Fruit fly (Drosophila melanogaster) whole organism, embryonic: ENCODE measurements around the gene CG11454.

ENCODE experiments used
- Adf1 ChIP-seq: fragments of 200-800 bp; sonication (Bioruptor generic); IDR thresholded peaks from 2 replicates; pipeline ENCODE4 v1.3.6; 2022; ENCODE audit warnings: missing biosample characterization, missing genetic modification characterization
- CG10274 ChIP-seq: fragments of 200-800 bp; sonication (Bioruptor generic); optimal IDR thresholded peaks from 3 replicates; lab custom pipeline; 2017; ENCODE audit warnings: missing biosample characterization, mild to moderate bottlenecking, missing genetic modification characterization
- CG10654 ChIP-seq: fragments of 200-800 bp; sonication (Bioruptor generic); optimal IDR thresholded peaks from 2 replicates; lab custom pipeline; 2016; ENCODE audit warnings: missing biosample characterization, missing genetic modification characterization
- CG12236 ChIP-seq: fragments of 200-800 bp; sonication (Bioruptor generic); optimal IDR thresholded peaks from 2 replicates; lab custom pipeline; 2016; ENCODE audit warnings: missing biosample characterization, missing genetic modification characterization
- CG12659 ChIP-seq: fragments of 200-800 bp; sonication (Bioruptor generic); optimal IDR thresholded peaks from 3 replicates; lab custom pipeline; 2017; ENCODE audit warnings: mild to moderate bottlenecking, missing biosample characterization, missing genetic modification reagents, missing genetic modification characterization
- CG17186 ChIP-seq: fragments of 200-800 bp; sonication (Bioruptor generic); optimal IDR thresholded peaks from 3 replicates; lab custom pipeline; 2017; ENCODE audit warnings: missing biosample characterization, missing genetic modification reagents, missing genetic modification characterization
- CG17361 ChIP-seq: fragments of 200-800 bp; sonication (Bioruptor generic); IDR thresholded peaks from 3 replicates; pipeline ENCODE4 v1.3.6; 2022; ENCODE audit warnings: missing biosample characterization, missing genetic modification characterization
- CG2120 ChIP-seq: fragments of 200-800 bp; sonication (Bioruptor generic); optimal IDR thresholded peaks from 3 replicates; lab custom pipeline; 2016; ENCODE audit warnings: missing biosample characterization, missing genetic modification characterization
- CG2129 ChIP-seq: fragments of 200-800 bp; sonication (Bioruptor generic); IDR thresholded peaks from 2 replicates; pipeline ENCODE4 v1.3.6; 2022; ENCODE audit warnings: missing biosample characterization, missing genetic modification characterization; ENCODE audit not compliant: partially characterized antibody
- CG2875 ChIP-seq: fragments of 200-800 bp; sonication (Bioruptor generic); optimal IDR thresholded peaks from 2 replicates; lab custom pipeline; 2017; ENCODE audit warnings: missing biosample characterization, mild to moderate bottlenecking, missing genetic modification characterization, missing genetic modification reagents
- CG30020 ChIP-seq: fragments of 200-800 bp; optimal IDR thresholded peaks from 2 replicates; lab custom pipeline; 2019; ENCODE audit warnings: missing biosample characterization, mild to moderate bottlenecking, missing genetic modification characterization, moderate library complexity
- CG4424 ChIP-seq: fragments of 200-800 bp; sonication (Bioruptor generic); optimal IDR thresholded peaks from 3 replicates; lab custom pipeline; 2016; ENCODE audit warnings: missing biosample characterization, missing genetic modification characterization
- CG4707 ChIP-seq: fragments of 200-800 bp; sonication (Bioruptor generic); optimal IDR thresholded peaks from 2 replicates; lab custom pipeline; 2018; ENCODE audit warnings: missing biosample characterization, mild to moderate bottlenecking, missing genetic modification characterization, moderate library complexity
- CG4820 ChIP-seq: fragments of 200-800 bp; sonication (Bioruptor generic); optimal IDR thresholded peaks from 3 replicates; lab custom pipeline; 2016; ENCODE audit warnings: missing biosample characterization, missing genetic modification characterization
- CG5245 ChIP-seq: fragments of 200-800 bp; sonication (Bioruptor generic); optimal IDR thresholded peaks from 3 replicates; lab custom pipeline; 2016; ENCODE audit warnings: missing biosample characterization, missing genetic modification characterization
- CG6654 ChIP-seq: fragments of 200-800 bp; sonication (Bioruptor generic); optimal IDR thresholded peaks from 2 replicates; lab custom pipeline; 2017; ENCODE audit warnings: missing biosample characterization, mild to moderate bottlenecking, missing genetic modification characterization
- CG7745 ChIP-seq: fragments of 200-800 bp; sonication (Bioruptor generic); optimal IDR thresholded peaks from 2 replicates; lab custom pipeline; 2018; ENCODE audit warnings: missing biosample characterization, mild to moderate bottlenecking, missing genetic modification characterization, moderate library complexity
- CG9797 ChIP-seq: fragments of 200-800 bp; sonication (Bioruptor generic); optimal IDR thresholded peaks from 3 replicates; lab custom pipeline; 2018; ENCODE audit warnings: missing biosample characterization, mild to moderate bottlenecking, missing genetic modification characterization
- Dll ChIP-seq: fragments of 200-800 bp; sonication (Bioruptor generic); IDR thresholded peaks from 4 replicates; pipeline ENCODE4 v1.3.6; 2022; ENCODE audit warnings: missing biosample characterization, missing genetic modification characterization; ENCODE audit not compliant: partially characterized antibody
- Doc3 ChIP-seq: fragments of 200-800 bp; sonication (Bioruptor generic); IDR thresholded peaks from 3 replicates; pipeline ENCODE4 v1.3.6; 2022; ENCODE audit warnings: missing biosample characterization, missing genetic modification characterization; ENCODE audit not compliant: partially characterized antibody
- Dref ChIP-seq: fragments of 200-800 bp; sonication (Bioruptor generic); IDR thresholded peaks from 2 replicates; pipeline ENCODE4 v1.3.6; 2022; ENCODE audit warnings: missing biosample characterization, missing genetic modification characterization
- E2f1 ChIP-seq: fragments of 200-800 bp; sonication (Bioruptor generic); IDR thresholded peaks from 2 replicates; pipeline ENCODE4 v1.3.6; 2022; ENCODE audit warnings: missing biosample characterization, missing genetic modification characterization
- E2f2 ChIP-seq: fragments of 200-800 bp; sonication (Bioruptor generic); IDR thresholded peaks from 2 replicates; pipeline ENCODE4 v1.3.6; 2022; ENCODE audit warnings: missing biosample characterization, missing genetic modification characterization
- Fer2 ChIP-seq: fragments of 200-800 bp; sonication (Bioruptor generic); optimal IDR thresholded peaks from 2 replicates; lab custom pipeline; 2018; ENCODE audit warnings: missing biosample characterization, mild to moderate bottlenecking, missing genetic modification characterization, moderate library complexity
- Hr78 ChIP-seq, 2 experiments: fragments of 200-800 bp in 1 of 2; fragments of >200 bp in 1 of 2; sonication (Bioruptor generic) in 1 of 2; optimal IDR thresholded peaks; 2 replicates each; lab custom pipeline; 2017 to 2019; ENCODE audit warnings: missing biosample characterization in 2 of 2, missing genetic modification characterization in 2 of 2, mild to moderate bottlenecking in 1 of 2, moderate library complexity in 1 of 2
- MBD-R2 ChIP-seq: fragments of 200-800 bp; sonication (Bioruptor generic); IDR thresholded peaks from 2 replicates; pipeline ENCODE4 v1.3.6; 2022; ENCODE audit warnings: missing biosample characterization, missing genetic modification characterization
- NK7.1 ChIP-seq: fragments of 200-800 bp; sonication (Bioruptor generic); optimal IDR thresholded peaks from 3 replicates; lab custom pipeline; 2016; ENCODE audit warnings: missing biosample characterization, missing genetic modification characterization
- Sin3A ChIP-seq: fragments of >200 bp; optimal IDR thresholded peaks from 2 replicates; lab custom pipeline; 2018
- Sry-δ ChIP-seq: fragments of 200-800 bp; sonication (Bioruptor generic); optimal IDR thresholded peaks from 2 replicates; lab custom pipeline; 2016; ENCODE audit warnings: missing biosample characterization, missing genetic modification characterization
- amos ChIP-seq: fragments of 200-800 bp; sonication (Bioruptor generic); IDR thresholded peaks from 2 replicates; pipeline ENCODE4 v1.3.6; 2022; ENCODE audit warnings: missing biosample characterization, missing genetic modification characterization; ENCODE audit not compliant: partially characterized antibody
- ash1 ChIP-seq: fragments of 200-800 bp; sonication (Bioruptor generic); optimal IDR thresholded peaks from 2 replicates; lab custom pipeline; 2018; ENCODE audit warnings: missing biosample characterization, mild to moderate bottlenecking, missing genetic modification characterization
- az2 ChIP-seq: fragments of 200-800 bp; sonication (Bioruptor generic); optimal IDR thresholded peaks from 3 replicates; lab custom pipeline; 2016; ENCODE audit warnings: missing biosample characterization, missing genetic modification characterization
- bsh ChIP-seq, 2 experiments: fragments of 200-800 bp; sonication (Bioruptor generic); optimal IDR thresholded peaks; 2 replicates each; lab custom pipeline; 2017 to 2018; ENCODE audit warnings: mild to moderate bottlenecking in 2 of 2, missing biosample characterization in 2 of 2, missing genetic modification characterization in 2 of 2, moderate library complexity in 1 of 2
- cas ChIP-seq: fragments of 200-800 bp; sonication (Bioruptor generic); IDR thresholded peaks from 2 replicates; pipeline ENCODE4 v1.3.6; 2022; ENCODE audit warnings: missing biosample characterization, missing genetic modification characterization
- croc ChIP-seq: fragments of 200-800 bp; sonication (Bioruptor generic); conservative IDR thresholded peaks from 3 replicates; pipeline ENCODE4 v1.3.6; 2022; ENCODE audit warnings: missing biosample characterization, missing genetic modification characterization
- crol ChIP-seq: fragments of 200-800 bp; sonication (Bioruptor generic); IDR thresholded peaks from 2 replicates; pipeline ENCODE4 v1.3.6; 2022; ENCODE audit warnings: missing biosample characterization, missing genetic modification characterization
- crp ChIP-seq, 2 experiments: fragments of 200-800 bp; sonication (Bioruptor generic); optimal IDR thresholded peaks; 2 replicates in 1 of 2; 3 replicates in 1 of 2; lab custom pipeline; 2017; ENCODE audit warnings: missing biosample characterization in 2 of 2, missing genetic modification characterization in 2 of 2, mild to moderate bottlenecking in 1 of 2, moderate library complexity in 1 of 2
- dmrt99B ChIP-seq: fragments of 200-800 bp; sonication (Bioruptor generic); optimal IDR thresholded peaks from 2 replicates; lab custom pipeline; 2018; ENCODE audit warnings: missing biosample characterization, mild to moderate bottlenecking, missing genetic modification characterization, moderate library complexity
- hbn ChIP-seq: fragments of 200-800 bp; sonication (Bioruptor generic); IDR thresholded peaks from 2 replicates; pipeline ENCODE4 v1.3.6; 2022; ENCODE audit warnings: missing biosample characterization, missing genetic modification characterization; ENCODE audit not compliant: partially characterized antibody
- inv ChIP-seq: fragments of 200-800 bp; sonication (Bioruptor generic); IDR thresholded peaks from 2 replicates; pipeline ENCODE4 v1.3.6; 2022; ENCODE audit warnings: missing biosample characterization, missing genetic modification characterization; ENCODE audit not compliant: partially characterized antibody
- lola ChIP-seq, 3 experiments: fragments of >200 bp in 2 of 3; fragments of 200-800 bp in 1 of 3; sonication (Bioruptor generic) in 1 of 3; optimal IDR thresholded peaks; 2 replicates each; lab custom pipeline; 2017 to 2019; ENCODE audit warnings: missing biosample characterization in 3 of 3, missing genetic modification characterization in 3 of 3, mild to moderate bottlenecking in 1 of 3, moderate library complexity in 1 of 3
- mam ChIP-seq: fragments of 200-800 bp; sonication (Bioruptor generic); optimal IDR thresholded peaks from 3 replicates; lab custom pipeline; 2016; ENCODE audit warnings: missing biosample characterization, missing genetic modification characterization
- peb ChIP-seq: fragments of 200-800 bp; sonication (Bioruptor generic); IDR thresholded peaks from 2 replicates; pipeline ENCODE4 v1.3.6; 2022; ENCODE audit warnings: missing biosample characterization, missing genetic modification characterization
- pzg ChIP-seq: fragments of 200-800 bp; sonication (Bioruptor generic); optimal IDR thresholded peaks from 3 replicates; lab custom pipeline; 2018; ENCODE audit warnings: missing biosample characterization, mild to moderate bottlenecking, missing genetic modification characterization, moderate library complexity
- row ChIP-seq: fragments of 200-800 bp; sonication (Bioruptor generic); IDR thresholded peaks from 3 replicates; pipeline ENCODE4 v1.3.6; 2022; ENCODE audit warnings: missing biosample characterization, missing genetic modification characterization
- sens-2 ChIP-seq: fragments of 200-800 bp; sonication (Bioruptor generic); IDR thresholded peaks from 2 replicates; pipeline ENCODE4 v1.3.6; 2022; ENCODE audit warnings: missing biosample characterization, missing genetic modification characterization
- sima ChIP-seq: fragments of 200-800 bp; sonication (Bioruptor generic); optimal IDR thresholded peaks from 2 replicates; lab custom pipeline; 2016; ENCODE audit warnings: missing biosample characterization, missing genetic modification characterization
- slou ChIP-seq: fragments of 200-800 bp; sonication (Bioruptor generic); optimal IDR thresholded peaks from 3 replicates; lab custom pipeline; 2016; ENCODE audit warnings: missing biosample characterization, missing genetic modification characterization
- tio ChIP-seq: fragments of 200-800 bp; sonication (Bioruptor generic); optimal IDR thresholded peaks from 2 replicates; lab custom pipeline; 2017; ENCODE audit warnings: missing biosample characterization, missing genetic modification characterization, inconsistent platforms
- zen2 ChIP-seq: fragments of 200-800 bp; sonication (Bioruptor generic); IDR thresholded peaks from 3 replicates; pipeline ENCODE4 v1.3.6; 2022; ENCODE audit warnings: missing biosample characterization, missing genetic modification characterization; ENCODE audit not compliant: partially characterized antibody

Gene CG11454

DNA sequence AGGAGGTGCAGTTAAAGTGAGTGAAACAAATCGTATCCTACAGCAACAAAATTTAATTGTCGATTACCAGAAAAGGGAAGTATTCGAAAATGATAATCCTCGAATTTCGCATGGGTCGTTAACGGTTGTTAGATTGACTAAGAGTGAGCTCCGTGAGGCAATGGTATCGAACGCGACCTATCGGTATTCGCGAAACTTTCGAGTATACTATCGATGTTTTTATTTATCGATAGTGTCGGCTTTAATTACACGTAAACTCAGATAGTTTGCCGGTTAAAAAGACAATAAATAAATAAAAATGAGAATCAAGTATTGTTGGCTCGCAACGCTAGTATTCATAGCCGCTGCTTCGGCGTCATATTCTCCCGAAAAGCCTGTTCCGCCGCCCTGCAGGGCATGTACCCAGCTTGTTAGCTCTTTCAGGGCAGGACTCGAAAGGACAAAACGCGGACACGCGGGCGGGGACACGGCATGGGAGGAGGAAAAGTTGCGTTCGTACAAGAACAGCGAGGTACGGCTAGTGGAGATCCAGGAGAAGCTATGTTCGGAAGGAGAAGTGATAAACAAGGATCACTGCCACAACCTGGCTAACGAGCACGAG, 40.9 kb upstream of the CG11454 start, which contains the start of gene Creld (continued):
- TF ChIP-seq row (GFP tag; lab: Robert Waterston, UW) = peak; percentile 45
- no peak for TF ChIP-seq NK7.1 (GFP tag; lab: Kevin White, UChicago)
- no peak for TF ChIP-seq CG7745 (tag; lab: Kevin White, UChicago)
- TF ChIP-seq CG6654 (GFP tag; lab: Kevin White, UChicago) = no peak
- no peak for TF ChIP-seq az2 (GFP tag; lab: Kevin White, UChicago)
- TF ChIP-seq CG5245 (GFP tag; lab: Kevin White, UChicago) = no peak
- peak; percentile 100 for TF ChIP-seq amos
- TF ChIP-seq CG17186 (GFP tag; lab: Kevin White, UChicago) = peak; percentile 45
- no peak for TF ChIP-seq CG17361
- TF ChIP-seq cas (GFP tag; lab: Robert Waterston, UW) = no peak
- no peak for TF ChIP-seq crol (GFP tag; lab: Robert Waterston, UW)
- TF ChIP-seq croc = no peak
- no peak for TF ChIP-seq CG4707 (GFP tag; lab: Kevin White, UChicago)
- TF ChIP-seq Sry-δ = peak; percentile 94
- TF ChIP-seq pzg (GFP tag; lab: Kevin White, UChicago) = peak; percentile 93
- peak; percentile 22 for TF ChIP-seq CG30020 (tag; lab: Kevin White, UChicago)
- no peak for TF ChIP-seq tio (GFP tag; lab: Kevin White, UChicago)
- TF ChIP-seq E2f1 (GFP tag; lab: Robert Waterston, UW) = no peak
- no peak for TF ChIP-seq CG10274 (GFP tag; lab: Kevin White, UChicago)
- TF ChIP-seq Dref (GFP tag; lab: Robert Waterston, UW) = peak; percentile 98
- TF ChIP-seq dmrt99B = no peak
- no peak for TF ChIP-seq peb (GFP tag; lab: Robert Waterston, UW)
- TF ChIP-seq lola (GFP tag; optimal IDR thresholded peaks at IDR 0.05; lab: Kevin White, UChicago) = no peak
- peak; percentile 60 for TF ChIP-seq Sin3A (lab: Kevin White, UChicago)
- peak; percentile 100 for TF ChIP-seq hbn (GFP tag; lab: Robert Waterston, UW)
- TF ChIP-seq E2f2 (GFP tag; lab: Robert Waterston, UW) = peak; percentile 72
- no peak for TF ChIP-seq CG4424
- TF ChIP-seq zen2 (GFP tag; lab: Robert Waterston, UW) = peak; percentile 100
- no peak for TF ChIP-seq Adf1 (GFP tag; lab: Robert Waterston, UW)
- TF ChIP-seq CG12236 (GFP tag; lab: Kevin White, UChicago) = no peak
- TF ChIP-seq ash1 (GFP tag; lab: Kevin White, UChicago) = no peak
- peak; percentile 90 for TF ChIP-seq MBD-R2
- peak; percentile 37 for TF ChIP-seq CG9797 (GFP tag; lab: Kevin White, UChicago)
- TF ChIP-seq slou (GFP tag; lab: Kevin White, UChicago) = no peak
- TF ChIP-seq mam = no peak
- TF ChIP-seq CG2129 = peak; percentile 100
- no peak for TF ChIP-seq crp (GFP tag; optimal IDR thresholded peaks at IDR 0.05; lab: Kevin White, UChicago)
- no peak for TF ChIP-seq bsh (GFP tag; optimal IDR thresholded peaks at IDR 0.05; lab: Kevin White, UChicago)
- TF ChIP-seq Dll (GFP tag; lab: Robert Waterston, UW) = peak; percentile 100
- peak; percentile 63 for TF ChIP-seq CG12659 (GFP tag; lab: Kevin White, UChicago)
- peak in 1 of 2 experiments; percentile 98 for TF ChIP-seq Hr78 (GFP tag; optimal IDR thresholded peaks at IDR 0.05; lab: Kevin White, UChicago)
- TF ChIP-seq inv (GFP tag; lab: Robert Waterston, UW) = peak; percentile 99
- no peak for TF ChIP-seq CG10654 (GFP tag; lab: Kevin White, UChicago)
- TF ChIP-seq Doc3 (GFP tag; lab: Robert Waterston, UW) = peak; percentile 100
- TF ChIP-seq CG2875 = no peak
- TF ChIP-seq Fer2 = no peak
- no peak for TF ChIP-seq sens-2 (GFP tag; lab: Robert Waterston, UW)
- TF ChIP-seq CG2120 (GFP tag; lab: Kevin White, UChicago) = peak; percentile 9
- no peak for TF ChIP-seq sima (GFP tag; lab: Kevin White, UChicago)
- TF ChIP-seq CG4820 (GFP tag; lab: Kevin White, UChicago) = no peak
